Worm (Caenorhabditis elegans) whole organism, young adult: ENCODE measurements around the gene F44E2.6.
A peak's percentile ranks its signal among the peaks of the same experiment; 100 is the strongest.

Source experiments
- B0035.1 ChIP-seq: sonication (generic microtip); optimal IDR thresholded peaks from 2 replicates; lab custom pipeline; 2016; ENCODE audit warnings: missing genetic modification characterization, mild to moderate bottlenecking, missing compliant biosample characterization, missing genotype, missing genetic modification reagents
- B0261.1 ChIP-seq: sonication (generic microtip); optimal IDR thresholded peaks from 2 replicates; lab custom pipeline; 2016; ENCODE audit warnings: mild to moderate bottlenecking, missing genetic modification characterization, moderate library complexity, missing compliant biosample characterization
- B0336.3 ChIP-seq: fragments of 200-800 bp; sonication (Bioruptor generic); IDR thresholded peaks from 2 replicates; pipeline ENCODE4 v1.3.6; 2022; ENCODE audit warnings: missing genetic modification characterization, missing compliant biosample characterization
- C06A6.2 ChIP-seq: fragments of 200-800 bp; sonication (Bioruptor generic); conservative IDR thresholded peaks from 2 replicates; pipeline ENCODE4 v1.3.6; 2022; ENCODE audit warnings: missing genetic modification characterization, missing compliant biosample characterization
- D2030.7 ChIP-seq: fragments of 200-800 bp; sonication (Bioruptor generic); IDR thresholded peaks from 2 replicates; pipeline ENCODE4 v1.3.6; 2022; ENCODE audit warnings: missing genetic modification reagents, missing genetic modification characterization, missing compliant biosample characterization
- F10E7.11 ChIP-seq: sonication (generic microtip); optimal IDR thresholded peaks from 2 replicates; lab custom pipeline; 2017; ENCODE audit warnings: mild to moderate bottlenecking, missing genetic modification characterization, moderate library complexity, missing compliant biosample characterization
- F22D6.2 ChIP-seq: sonication (generic microtip); optimal IDR thresholded peaks from 2 replicates; lab custom pipeline; 2016; ENCODE audit warnings: mild to moderate bottlenecking, missing genetic modification characterization, missing compliant biosample characterization
- F33H1.4 ChIP-seq: fragments of 200-800 bp; sonication (Bioruptor generic); IDR thresholded peaks from 2 replicates; pipeline ENCODE4 v1.3.6; 2022; ENCODE audit warnings: missing genetic modification reagents, missing genetic modification characterization, missing compliant biosample characterization
- F55B11.4 ChIP-seq: sonication (generic microtip); optimal IDR thresholded peaks from 2 replicates; lab custom pipeline; 2016; ENCODE audit warnings: missing compliant biosample characterization, missing genetic modification characterization, borderline replicate concordance; ENCODE audit not compliant: insufficient read depth
- F57C9.4 ChIP-seq: sonication (generic microtip); optimal IDR thresholded peaks from 2 replicates; lab custom pipeline; 2017; ENCODE audit warnings: mild to moderate bottlenecking, missing genetic modification characterization, missing compliant biosample characterization
- K12H6.12 ChIP-seq: fragments of 200-800 bp; sonication (Bioruptor generic); optimal IDR thresholded peaks from 2 replicates; lab custom pipeline; 2018; ENCODE audit warnings: mild to moderate bottlenecking, missing genetic modification characterization, missing compliant biosample characterization
- T26A5.8 ChIP-seq: sonication (generic microtip); optimal IDR thresholded peaks from 2 replicates; lab custom pipeline; 2016; ENCODE audit warnings: missing genetic modification characterization, missing compliant biosample characterization
- Y53F4B.3 ChIP-seq: fragments of 200-800 bp; sonication (Bioruptor generic); IDR thresholded peaks from 2 replicates; pipeline ENCODE4 v1.3.6; 2022; ENCODE audit warnings: missing genetic modification reagents, missing genetic modification characterization, missing compliant biosample characterization
- Y56A3A.18 ChIP-seq: fragments of 200-800 bp; sonication (Bioruptor generic); IDR thresholded peaks from 2 replicates; pipeline ENCODE4 v1.3.6; 2022; ENCODE audit warnings: missing genetic modification reagents, missing genetic modification characterization, missing compliant biosample characterization
- akir-1 ChIP-seq: fragments of 200-800 bp; sonication (Bioruptor generic); optimal IDR thresholded peaks from 2 replicates; lab custom pipeline; 2018; ENCODE audit warnings: mild to moderate bottlenecking, missing genetic modification characterization, moderate library complexity, missing compliant biosample characterization
- aptf-2 ChIP-seq: fragments of 200-800 bp; sonication (Bioruptor generic); conservative IDR thresholded peaks from 2 replicates; pipeline ENCODE4 v1.3.6; 2022; ENCODE audit warnings: missing genetic modification reagents, missing genetic modification characterization, missing compliant biosample characterization
- bed-1 ChIP-seq: fragments of 200-800 bp; sonication (Bioruptor generic); IDR thresholded peaks from 2 replicates; pipeline ENCODE4 v1.3.6; 2022; ENCODE audit warnings: missing genetic modification reagents, missing genetic modification characterization, missing compliant biosample characterization
- ccch-3 ChIP-seq: fragments of 200-800 bp; sonication (Bioruptor generic); optimal IDR thresholded peaks from 2 replicates; lab custom pipeline; 2018; ENCODE audit warnings: mild to moderate bottlenecking, missing genetic modification characterization, missing compliant biosample characterization
- cebp-1 ChIP-seq, 2 experiments: fragments of 200-800 bp in 1 of 2; sonication (Bioruptor generic) in 1 of 2; sonication (generic microtip) in 1 of 2; IDR thresholded peaks in 1 of 2; optimal IDR thresholded peaks in 1 of 2; 2 replicates each; pipeline versions ENCODE4 v1.3.6 to Lab custom; 2017 to 2022; ENCODE audit warnings: missing compliant biosample characterization in 2 of 2, missing genetic modification characterization in 2 of 2, mild to moderate bottlenecking in 1 of 2, missing genetic modification reagents in 1 of 2, moderate library complexity in 1 of 2
- cebp-2 ChIP-seq: fragments of 200-800 bp; sonication (Bioruptor generic); IDR thresholded peaks from 2 replicates; pipeline ENCODE4 v1.3.6; 2022; ENCODE audit warnings: missing genetic modification characterization, missing compliant biosample characterization
- ceh-100 ChIP-seq: fragments of 200-800 bp; sonication (Bioruptor generic); IDR thresholded peaks from 2 replicates; pipeline ENCODE4 v1.3.6; 2022; ENCODE audit warnings: missing genetic modification reagents, missing genetic modification characterization, missing compliant biosample characterization
- ceh-58 ChIP-seq: fragments of 200-800 bp; sonication (Bioruptor generic); IDR thresholded peaks from 2 replicates; pipeline ENCODE4 v1.3.6; 2022; ENCODE audit warnings: missing genetic modification characterization, missing compliant biosample characterization
- dox-1 ChIP-seq: fragments of 200-800 bp; sonication (Bioruptor generic); IDR thresholded peaks from 2 replicates; pipeline ENCODE4 v1.3.6; 2022; ENCODE audit warnings: missing genetic modification reagents, missing genetic modification characterization, missing compliant biosample characterization
- egl-18 ChIP-seq: fragments of 200-800 bp; sonication (Bioruptor generic); IDR thresholded peaks from 2 replicates; pipeline ENCODE4 v1.3.6; 2022; ENCODE audit warnings: missing genetic modification reagents, missing genetic modification characterization, missing compliant biosample characterization
- hlh-12 ChIP-seq: sonication (generic microtip); optimal IDR thresholded peaks from 2 replicates; lab custom pipeline; 2016; ENCODE audit warnings: missing genetic modification characterization, missing compliant biosample characterization
- lag-1 ChIP-seq: fragments of 200-800 bp; sonication (Bioruptor generic); IDR thresholded peaks from 2 replicates; pipeline ENCODE4 v1.3.6; 2022; ENCODE audit warnings: missing genetic modification reagents, missing genetic modification characterization, missing compliant biosample characterization
- lin-26 ChIP-seq: fragments of 200-800 bp; sonication (Bioruptor generic); IDR thresholded peaks from 2 replicates; pipeline ENCODE4 v1.3.6; 2022; ENCODE audit warnings: missing genetic modification reagents, missing genetic modification characterization, missing compliant biosample characterization
- lin-40 ChIP-seq: sonication (generic microtip); optimal IDR thresholded peaks from 2 replicates; lab custom pipeline; 2016; ENCODE audit warnings: missing genetic modification characterization, mild to moderate bottlenecking, missing compliant biosample characterization, missing genotype, missing genetic modification reagents
- lir-1 ChIP-seq: fragments of 200-800 bp; sonication (Bioruptor generic); conservative IDR thresholded peaks from 2 replicates; pipeline ENCODE4 v1.3.6; 2022; ENCODE audit warnings: missing genetic modification reagents, missing genetic modification characterization, missing compliant biosample characterization
- madf-10 ChIP-seq: sonication (generic microtip); optimal IDR thresholded peaks from 2 replicates; lab custom pipeline; 2016; ENCODE audit warnings: mild to moderate bottlenecking, missing genetic modification characterization, missing compliant biosample characterization
- madf-3 ChIP-seq: fragments of 200-800 bp; sonication (Bioruptor generic); IDR thresholded peaks from 2 replicates; pipeline ENCODE4 v1.3.6; 2022; ENCODE audit warnings: missing genetic modification reagents, missing genetic modification characterization, missing compliant biosample characterization
- mxl-1 ChIP-seq: sonication (generic microtip); optimal IDR thresholded peaks from 2 replicates; lab custom pipeline; 2016; ENCODE audit warnings: missing genetic modification characterization, missing compliant biosample characterization
- nfya-2 ChIP-seq: fragments of 200-800 bp; sonication (Bioruptor generic); IDR thresholded peaks from 2 replicates; pipeline ENCODE4 v1.3.6; 2022; ENCODE audit warnings: missing genetic modification reagents, missing genetic modification characterization, missing compliant biosample characterization
- nhr-27 ChIP-seq: fragments of 200-800 bp; sonication (Bioruptor generic); optimal IDR thresholded peaks from 2 replicates; lab custom pipeline; 2018; ENCODE audit warnings: mild to moderate bottlenecking, missing genetic modification characterization, moderate library complexity, missing compliant biosample characterization
- pha-4 ChIP-seq: fragments of 150-350 bp; sonication (generic microtip); optimal IDR thresholded peaks from 2 replicates; lab custom pipeline; 2014; ENCODE audit warnings: missing biosample characterization, missing genetic modification reagents, missing genetic modification characterization
- rcor-1 ChIP-seq: fragments of 200-800 bp; sonication (Bioruptor generic); IDR thresholded peaks from 2 replicates; pipeline ENCODE4 v1.3.6; 2022; ENCODE audit warnings: missing genetic modification reagents, missing genetic modification characterization, missing compliant biosample characterization
- rec-8 ChIP-seq, 2 experiments: sonication (generic microtip); optimal IDR thresholded peaks; 2 replicates each; lab custom pipeline; 2016; ENCODE audit warnings: mild to moderate bottlenecking in 2 of 2, missing genetic modification characterization in 2 of 2, missing genetic modification reagents in 2 of 2, missing genotype in 2 of 2, missing biosample characterization in 1 of 2, missing compliant biosample characterization in 1 of 2, moderate library complexity in 1 of 2
- rpc-1 ChIP-seq, 2 experiments: fragments of 150-350 bp in 1 of 2; sonication (generic microtip) in 1 of 2; optimal IDR thresholded peaks; 2 replicates each; lab custom pipeline; 2014 to 2018; ENCODE audit warnings: missing biosample characterization in 1 of 2, missing genetic modification characterization in 1 of 2, missing genetic modification reagents in 1 of 2, missing genotype in 1 of 2
- sdz-38 ChIP-seq: sonication (generic microtip); optimal IDR thresholded peaks from 2 replicates; lab custom pipeline; 2016; ENCODE audit warnings: missing genotype, missing genetic modification characterization, missing compliant biosample characterization
- sea-2 ChIP-seq: fragments of 200-800 bp; sonication (Bioruptor generic); IDR thresholded peaks from 2 replicates; pipeline ENCODE4 v1.3.6; 2022; ENCODE audit warnings: missing genetic modification characterization, missing compliant biosample characterization
- snpc-4 ChIP-seq, 5 experiments: fragments of 150-350 bp in 1 of 5; sonication (generic microtip) in 4 of 5; optimal IDR thresholded peaks; 2 replicates each; lab custom pipeline; 2014 to 2018; ENCODE audit warnings: missing genetic modification characterization in 5 of 5, missing biosample characterization in 3 of 5, antibody characterized with exemption in 2 of 5, mild to moderate bottlenecking in 2 of 5, missing compliant biosample characterization in 2 of 5, missing genotype in 2 of 5, moderate library complexity in 2 of 5, missing genetic modification reagents in 1 of 5
- tbx-9 ChIP-seq: sonication (generic microtip); optimal IDR thresholded peaks from 2 replicates; lab custom pipeline; 2016; ENCODE audit warnings: borderline replicate concordance, missing genetic modification characterization, inconsistent platforms, missing compliant biosample characterization
- unc-130 ChIP-seq: sonication (generic microtip); optimal IDR thresholded peaks from 2 replicates; lab custom pipeline; 2016; ENCODE audit warnings: missing genetic modification reagents, missing genetic modification characterization, missing compliant biosample characterization
- unc-62 ChIP-seq: fragments of 150-350 bp; optimal IDR thresholded peaks from 2 replicates; lab custom pipeline; 2014; ENCODE audit warnings: missing biosample characterization, missing genetic modification reagents, missing genetic modification characterization
- xnd-1 ChIP-seq: sonication (generic microtip); optimal IDR thresholded peaks from 2 replicates; lab custom pipeline; 2016; ENCODE audit warnings: missing genotype, missing genetic modification reagents, missing genetic modification characterization, missing compliant biosample characterization
- ztf-18 ChIP-seq: sonication (generic microtip); optimal IDR thresholded peaks from 2 replicates; lab custom pipeline; 2016; ENCODE audit warnings: missing genotype, mild to moderate bottlenecking, missing genetic modification characterization, missing compliant biosample characterization
- ztf-26 ChIP-seq: sonication (generic microtip); optimal IDR thresholded peaks from 2 replicates; lab custom pipeline; 2017; ENCODE audit warnings: missing genetic modification characterization, missing compliant biosample characterization

Gene F44E2.6

DNA sequence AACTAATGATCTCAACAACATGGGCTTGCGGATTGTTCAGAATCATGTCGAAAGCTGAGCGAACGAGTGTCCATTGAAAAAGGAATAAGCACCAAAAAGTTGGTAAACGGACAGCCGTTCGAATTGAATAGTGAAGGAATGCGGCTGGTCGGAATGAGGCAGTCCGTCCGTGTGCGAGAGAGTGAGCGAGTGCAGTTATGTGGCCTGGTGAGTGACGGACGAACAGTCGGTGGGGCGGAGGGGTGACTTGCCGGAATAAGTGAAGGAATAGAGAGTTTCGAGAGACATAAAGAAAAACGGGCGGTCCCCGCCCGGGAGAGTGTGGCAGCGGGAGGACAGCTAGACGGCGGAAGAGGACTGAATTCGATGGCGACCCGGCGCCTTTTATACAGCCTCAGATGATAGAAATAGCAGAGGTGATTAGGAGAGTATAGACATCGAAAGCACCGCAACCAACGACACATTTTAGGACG, 20.3 kb upstream of the F44E2.6 start (continued):
- 0 out of 2 replicates have a peak, but pooled peaks have one; percentile 19 for TF ChIP-seq lir-1 (GFP tag; lab: Robert Waterston, UW)
- no peak for TF ChIP-seq Y53F4B.3 (GFP tag; lab: Robert Waterston, UW)
- TF ChIP-seq unc-62 (GFP tag; lab: Kevin White, UChicago) = no peak
- peak; percentile 73 for TF ChIP-seq C06A6.2 (GFP tag; lab: Robert Waterston, UW)
- peak; percentile 94 for TF ChIP-seq dox-1 (GFP tag; lab: Robert Waterston, UW)
- peak; percentile 62 for TF ChIP-seq cebp-1 (GFP tag; IDR thresholded peaks at IDR 0.05; lab: Robert Waterston, UW)
- peak; percentile 84 for TF ChIP-seq cebp-1 (tag; optimal IDR thresholded peaks at IDR 0.05; lab: Kevin White, UChicago)
- TF ChIP-seq hlh-12 (tag; lab: Kevin White, UChicago) = no peak
- no peak for TF ChIP-seq F33H1.4
- TF ChIP-seq unc-130 (GFP tag; lab: Kevin White, UChicago) = peak; percentile 16
- no peak for TF ChIP-seq rec-8 (tag; optimal IDR thresholded peaks at IDR 0.05; lab: Kevin White, UChicago)
- no peak for TF ChIP-seq egl-18 (GFP tag; lab: Robert Waterston, UW)
- TF ChIP-seq T26A5.8 = no peak
- TF ChIP-seq F57C9.4 (tag; lab: Kevin White, UChicago) = no peak
- TF ChIP-seq ztf-26 (tag; lab: Kevin White, UChicago) = peak; percentile 87
- no peak for TF ChIP-seq ceh-58 (GFP tag; lab: Robert Waterston, UW)
- no peak for TF ChIP-seq B0261.1 (tag; lab: Kevin White, UChicago)
- TF ChIP-seq tbx-9 (tag; lab: Kevin White, UChicago) = no peak
- TF ChIP-seq F10E7.11 = no peak
- TF ChIP-seq rpc-1 (optimal IDR thresholded peaks at IDR 0.05; lab: Kevin White, UChicago) = no peak
- TF ChIP-seq rpc-1 (tag; optimal IDR thresholded peaks at IDR 0.05; lab: Kevin White, UChicago) = no peak
- TF ChIP-seq rcor-1 (GFP tag; lab: Robert Waterston, UW) = 0 out of 2 replicates have a peak, but pooled peaks have one; percentile 24
- no peak for TF ChIP-seq snpc-4 (GFP tag; optimal IDR thresholded peaks at IDR 0.05; lab: Kevin White, UChicago)
- peak in 3 of 4 experiments; percentile 27 to 45 (median 27) for TF ChIP-seq snpc-4 (tag; optimal IDR thresholded peaks at IDR 0.05; lab: Kevin White, UChicago)
- peak; percentile 73; the same call in 1 of the 2 replicates for TF ChIP-seq cebp-2 (GFP tag; lab: Robert Waterston, UW)
- peak; percentile 52 for TF ChIP-seq F22D6.2 (tag; lab: Kevin White, UChicago)
- TF ChIP-seq ccch-3 = no peak
- peak; percentile 55 for TF ChIP-seq lin-40
- no peak for TF ChIP-seq aptf-2
- 0 out of 2 replicates have a peak, but pooled peaks have one; percentile 28 for TF ChIP-seq madf-3 (GFP tag; lab: Robert Waterston, UW)
- no peak for TF ChIP-seq lag-1 (GFP tag; lab: Robert Waterston, UW)
- TF ChIP-seq nfya-2 (GFP tag; lab: Robert Waterston, UW) = no peak
- TF ChIP-seq ztf-18 (tag; lab: Kevin White, UChicago) = peak; percentile 73
- peak; percentile 58 for TF ChIP-seq K12H6.12 (tag; lab: Kevin White, UChicago)
- TF ChIP-seq D2030.7 (GFP tag; lab: Robert Waterston, UW) = no peak
- no peak for TF ChIP-seq sea-2 (GFP tag; lab: Robert Waterston, UW)
- peak; percentile 70 for TF ChIP-seq madf-10
- peak; percentile 13 for TF ChIP-seq pha-4 (tag; lab: Kevin White, UChicago)
- TF ChIP-seq F55B11.4 (tag; lab: Kevin White, UChicago) = no peak
- TF ChIP-seq Y56A3A.18 = peak; percentile 62; the same call in 1 of the 2 replicates
- peak; percentile 85; the same call in 1 of the 2 replicates for TF ChIP-seq B0336.3 (GFP tag; lab: Robert Waterston, UW)
- TF ChIP-seq ceh-100 = peak; percentile 54; the same call in 1 of the 2 replicates
- TF ChIP-seq B0035.1 (tag; lab: Kevin White, UChicago) = peak; percentile 16
- TF ChIP-seq lin-26 (GFP tag; lab: Robert Waterston, UW) = peak; percentile 74
- no peak for TF ChIP-seq sdz-38
- TF ChIP-seq nhr-27 (tag; lab: Kevin White, UChicago) = peak; percentile 20
- peak; percentile 81; the same call in 1 of the 2 replicates for TF ChIP-seq bed-1 (GFP tag; lab: Robert Waterston, UW)
- peak; percentile 41 for TF ChIP-seq akir-1 (GFP tag; lab: Kevin White, UChicago)
- no peak for TF ChIP-seq xnd-1 (tag; lab: Kevin White, UChicago)
- no peak for TF ChIP-seq mxl-1
